Fruit fly (Drosophila melanogaster): ENCODE data around the gene CG10375.

Gene CG10375

DNA sequence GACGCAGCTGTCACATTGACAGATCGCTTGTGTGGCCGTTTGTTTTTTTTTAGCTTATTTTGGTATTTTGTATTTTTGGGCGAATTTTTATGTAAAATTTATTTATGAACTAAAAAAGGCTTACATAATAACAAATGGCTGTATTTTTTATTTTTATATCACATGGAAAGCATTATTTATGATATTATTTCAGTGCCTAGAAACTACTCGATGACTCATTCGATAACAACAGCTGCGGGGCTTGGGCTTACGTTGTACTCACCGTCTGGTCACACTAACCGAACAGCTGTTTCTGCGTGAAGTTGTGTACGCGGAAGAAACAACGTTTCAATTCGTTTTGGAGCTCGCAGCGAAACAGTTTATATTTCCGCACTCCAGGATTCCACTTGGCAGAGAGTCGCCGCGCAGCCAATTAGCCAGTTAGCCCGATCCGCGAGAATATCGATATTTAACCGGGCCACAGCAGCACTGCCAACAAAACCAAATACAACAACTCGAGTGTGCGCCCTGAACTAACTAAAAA is 34.5 kb upstream of the CG10375 start, which contains the start of the genes Hmgcr and Rpn9 (continued):
- peak; percentile 22 for TF ChIP-seq nau (GFP tag; optimal IDR thresholded peaks at IDR 0.05)
- no peak for TF ChIP-seq Hey (tag; optimal IDR thresholded peaks at IDR 0.05)
- TF ChIP-seq Chrac-16 (GFP tag; optimal IDR thresholded peaks at IDR 0.05), result no peak
- TF ChIP-seq Dad (GFP tag; optimal IDR thresholded peaks at IDR 0.05), result no peak
- TF ChIP-seq chinmo (GFP tag; IDR thresholded peaks at IDR 0.05; ENCODE audit: partially characterized antibody), result no peak
- TF ChIP-seq ATbp (GFP tag; optimal IDR thresholded peaks at IDR 0.05), result no peak
- no peak for TF ChIP-seq CG10979 (tag; optimal IDR thresholded peaks at IDR 0.05)
- TF ChIP-seq dysf (GFP tag; IDR thresholded peaks at IDR 0.05), result no peak
- no peak for TF ChIP-seq CG17612 (GFP tag; IDR thresholded peaks at IDR 0.05)
- no peak for TF ChIP-seq CG32532 (GFP tag; IDR thresholded peaks at IDR 0.05)
- TF ChIP-seq Fer3 (tag; optimal IDR thresholded peaks at IDR 0.05), result peak; percentile 3
- no peak for TF ChIP-seq Antp (GFP tag; optimal IDR thresholded peaks at IDR 0.05)
- TF ChIP-seq hkb (optimal IDR thresholded peaks at IDR 0.05), result peak; percentile 89
- no peak for TF ChIP-seq hkb (GFP tag; IDR thresholded peaks at IDR 0.05)
- no peak for TF ChIP-seq lov (optimal IDR thresholded peaks at IDR 0.05)
- no peak for TF ChIP-seq lov (GFP tag; IDR thresholded peaks at IDR 0.05)
- TF ChIP-seq insv (GFP tag; optimal IDR thresholded peaks at IDR 0.05), result peak in 1 of 2 experiments; percentile 65
- no peak for TF ChIP-seq pros (GFP tag; optimal IDR thresholded peaks at IDR 0.05)
- TF ChIP-seq CG18764 (GFP tag; optimal IDR thresholded peaks at IDR 0.05), result no peak
- no peak for TF ChIP-seq sqz (GFP tag; optimal IDR thresholded peaks at IDR 0.05)
- TF ChIP-seq zfh2 (GFP tag; optimal IDR thresholded peaks at IDR 0.05), result no peak
- TF ChIP-seq sens-2 (GFP tag; IDR thresholded peaks at IDR 0.05), result no peak
- no peak for TF ChIP-seq Gsc (GFP tag; IDR thresholded peaks at IDR 0.05)
- TF ChIP-seq CG11093 (GFP tag; IDR thresholded peaks at IDR 0.05), result no peak
- TF ChIP-seq gsb (GFP tag; IDR thresholded peaks at IDR 0.05), result no peak
- TF ChIP-seq Hmx (GFP tag; optimal IDR thresholded peaks at IDR 0.05), result no peak
- no peak for TF ChIP-seq CG6175 (GFP tag; IDR thresholded peaks at IDR 0.05)
- TF ChIP-seq Camta (GFP tag; optimal IDR thresholded peaks at IDR 0.05), result peak; percentile 21
- peak; percentile 67 for TF ChIP-seq CG15514 (GFP tag; optimal IDR thresholded peaks at IDR 0.05)
- peak; percentile 43 for TF ChIP-seq twi (tag; optimal IDR thresholded peaks at IDR 0.05)
- peak; percentile 67; the same call in 1 of the 3 replicates for TF ChIP-seq CG34422 (GFP tag; IDR thresholded peaks at IDR 0.05)
- no peak for TF ChIP-seq CG7745 (tag; optimal IDR thresholded peaks at IDR 0.05)
- no peak for TF ChIP-seq CG4820 (GFP tag; optimal IDR thresholded peaks at IDR 0.05)
- TF ChIP-seq Adf1 (GFP tag; IDR thresholded peaks at IDR 0.05), result peak; percentile 44; the same call in 1 of the 2 replicates
- peak; percentile 72 for TF ChIP-seq CG2116 (GFP tag; optimal IDR thresholded peaks at IDR 0.05)
- peak; percentile 24 for TF ChIP-seq CG18262 (tag; optimal IDR thresholded peaks at IDR 0.05)
- no peak for TF ChIP-seq CG18599 (GFP tag; optimal IDR thresholded peaks at IDR 0.05)
- TF ChIP-seq cato (GFP tag; optimal IDR thresholded peaks at IDR 0.05; ENCODE audit: borderline replicate concordance), result no peak
- TF ChIP-seq Poxn (GFP tag; IDR thresholded peaks at IDR 0.05), result no peak
- no peak for TF ChIP-seq D19B (GFP tag; optimal IDR thresholded peaks at IDR 0.05)
- TF ChIP-seq unc-4 (GFP tag; IDR thresholded peaks at IDR 0.05; ENCODE audit: partially characterized antibody), result 0 out of 2 replicates have a peak, but pooled peaks have one; percentile 44
- TF ChIP-seq emc (GFP tag; optimal IDR thresholded peaks at IDR 0.05), result no peak
- no peak for TF ChIP-seq dmrt11E (tag; optimal IDR thresholded peaks at IDR 0.05)
- no peak for TF ChIP-seq CG30431 (GFP tag; optimal IDR thresholded peaks at IDR 0.05)
- no peak for TF ChIP-seq CG14441 (GFP tag; IDR thresholded peaks at IDR 0.05)
- TF ChIP-seq CG7556 (GFP tag; optimal IDR thresholded peaks at IDR 0.05), result no peak
- TF ChIP-seq cad (GFP tag; optimal IDR thresholded peaks at IDR 0.05), result no peak
- TF ChIP-seq Nf-YB (GFP tag; optimal IDR thresholded peaks at IDR 0.05), result peak; percentile 27
- TF ChIP-seq CG17802 (tag; optimal IDR thresholded peaks at IDR 0.05), result no peak
- TF ChIP-seq CG1529 (GFP tag; optimal IDR thresholded peaks at IDR 0.05), result no peak
- TF ChIP-seq CG8388 (GFP tag; optimal IDR thresholded peaks at IDR 0.05), result no peak
- no peak for TF ChIP-seq ara (GFP tag; IDR thresholded peaks at IDR 0.05)

Measured in whole organism, embryonic.